Worm (Caenorhabditis elegans) whole organism, young adult: ENCODE results near the gene F21D12.2.

ENCODE experiments used
- F49E8.2 ChIP-seq: sonication (generic microtip); optimal IDR thresholded peaks from 3 replicates; lab custom pipeline; 2017; ENCODE audit warnings: missing genetic modification characterization, mild to moderate bottlenecking, missing compliant biosample characterization, antibody characterized with exemption, moderate library complexity; ENCODE audit not compliant: insufficient read depth
- F52B5.7 ChIP-seq: sonication (generic microtip); optimal IDR thresholded peaks from 2 replicates; lab custom pipeline; 2016; ENCODE audit warnings: mild to moderate bottlenecking, missing genetic modification characterization, missing compliant biosample characterization
- F57A8.1 ChIP-seq: fragments of 200-800 bp; sonication (Bioruptor generic); optimal IDR thresholded peaks from 2 replicates; lab custom pipeline; 2018; ENCODE audit warnings: mild to moderate bottlenecking, missing genetic modification characterization, moderate library complexity, missing compliant biosample characterization
- K12H6.12 ChIP-seq: fragments of 200-800 bp; sonication (Bioruptor generic); optimal IDR thresholded peaks from 2 replicates; lab custom pipeline; 2018; ENCODE audit warnings: mild to moderate bottlenecking, missing genetic modification characterization, missing compliant biosample characterization
- Y56A3A.18 ChIP-seq: fragments of 200-800 bp; sonication (Bioruptor generic); IDR thresholded peaks from 2 replicates; pipeline ENCODE4 v1.3.6; 2022; ENCODE audit warnings: missing genetic modification reagents, missing genetic modification characterization, missing compliant biosample characterization
- aptf-3 ChIP-seq: fragments of 200-800 bp; sonication (Bioruptor generic); IDR thresholded peaks from 2 replicates; pipeline ENCODE4 v1.3.6; 2022; ENCODE audit warnings: missing genetic modification characterization, missing compliant biosample characterization
- atf-7 ChIP-seq: sonication (generic microtip); optimal IDR thresholded peaks from 2 replicates; lab custom pipeline; 2017; ENCODE audit warnings: mild to moderate bottlenecking, missing genetic modification characterization, missing compliant biosample characterization
- attf-3 ChIP-seq: fragments of 200-800 bp; sonication (Bioruptor generic); conservative IDR thresholded peaks from 2 replicates; pipeline ENCODE4 v1.3.6; 2022; ENCODE audit warnings: missing genetic modification reagents, missing genetic modification characterization, missing compliant biosample characterization
- ceh-40 ChIP-seq: fragments of 200-800 bp; sonication (Bioruptor generic); IDR thresholded peaks from 2 replicates; pipeline ENCODE4 v1.3.6; 2022; ENCODE audit warnings: missing genetic modification characterization, missing compliant biosample characterization
- ceh-91 ChIP-seq: fragments of 200-800 bp; sonication (Bioruptor generic); IDR thresholded peaks from 2 replicates; pipeline ENCODE4 v1.3.6; 2022; ENCODE audit warnings: missing genetic modification reagents, missing genetic modification characterization, missing compliant biosample characterization
- die-1 ChIP-seq: sonication (generic microtip); optimal IDR thresholded peaks from 2 replicates; lab custom pipeline; 2016; ENCODE audit warnings: missing genotype, mild to moderate bottlenecking, missing genetic modification characterization, missing compliant biosample characterization
- dox-1 ChIP-seq: fragments of 200-800 bp; sonication (Bioruptor generic); IDR thresholded peaks from 2 replicates; pipeline ENCODE4 v1.3.6; 2022; ENCODE audit warnings: missing genetic modification reagents, missing genetic modification characterization, missing compliant biosample characterization
- efl-1 ChIP-seq: fragments of 150-350 bp; optimal IDR thresholded peaks from 2 replicates; lab custom pipeline; 2014; ENCODE audit warnings: missing biosample characterization, missing genetic modification reagents, missing genetic modification characterization
- egl-44 ChIP-seq: fragments of 200-800 bp; sonication (Bioruptor generic); IDR thresholded peaks from 2 replicates; pipeline ENCODE4 v1.3.6; 2022; ENCODE audit warnings: missing genetic modification reagents, missing genetic modification characterization, missing compliant biosample characterization
- egrh-3 ChIP-seq: fragments of 200-800 bp; sonication (Bioruptor generic); IDR thresholded peaks from 2 replicates; pipeline ENCODE4 v1.3.6; 2022; ENCODE audit warnings: missing genetic modification reagents, missing genetic modification characterization, missing compliant biosample characterization
- ekl-4 ChIP-seq: fragments of 200-800 bp; sonication (Bioruptor generic); IDR thresholded peaks from 2 replicates; pipeline ENCODE4 v1.3.6; 2022; ENCODE audit warnings: missing genetic modification reagents, missing genetic modification characterization, missing compliant biosample characterization
- ets-4 ChIP-seq: fragments of 200-800 bp; sonication (Bioruptor generic); optimal IDR thresholded peaks from 2 replicates; lab custom pipeline; 2018; ENCODE audit warnings: mild to moderate bottlenecking, missing genetic modification characterization, missing compliant biosample characterization
- hmg-20 ChIP-seq: fragments of 200-800 bp; sonication (Bioruptor generic); IDR thresholded peaks from 2 replicates; pipeline ENCODE4 v1.3.6; 2022; ENCODE audit warnings: missing genetic modification reagents, missing genetic modification characterization, missing compliant biosample characterization
- hrde-1 ChIP-seq: sonication (generic microtip); optimal IDR thresholded peaks from 2 replicates; lab custom pipeline; 2016; ENCODE audit warnings: missing genetic modification characterization, mild to moderate bottlenecking, missing compliant biosample characterization, moderate library complexity, missing genotype, missing genetic modification reagents, borderline replicate concordance
- let-607 ChIP-seq, 2 experiments: fragments of 200-800 bp in 1 of 2; sonication (Bioruptor generic) in 1 of 2; sonication (generic microtip) in 1 of 2; optimal IDR thresholded peaks; 2 replicates each; lab custom pipeline; 2016 to 2018; ENCODE audit warnings: mild to moderate bottlenecking in 2 of 2, missing compliant biosample characterization in 2 of 2, missing genetic modification characterization in 2 of 2, moderate library complexity in 2 of 2, missing genotype in 1 of 2
- lin-26 ChIP-seq: fragments of 200-800 bp; sonication (Bioruptor generic); IDR thresholded peaks from 2 replicates; pipeline ENCODE4 v1.3.6; 2022; ENCODE audit warnings: missing genetic modification reagents, missing genetic modification characterization, missing compliant biosample characterization
- lsl-1 ChIP-seq: fragments of 200-800 bp; sonication (Bioruptor generic); optimal IDR thresholded peaks from 2 replicates; lab custom pipeline; 2018; ENCODE audit warnings: mild to moderate bottlenecking, missing genetic modification characterization, moderate library complexity, missing compliant biosample characterization
- lsy-27 ChIP-seq: sonication (generic microtip); optimal IDR thresholded peaks from 2 replicates; lab custom pipeline; 2017; ENCODE audit warnings: missing genetic modification characterization, mild to moderate bottlenecking, missing compliant biosample characterization, antibody characterized with exemption, missing genotype, borderline replicate concordance; ENCODE audit not compliant: insufficient read depth
- madf-6 ChIP-seq: fragments of 200-800 bp; sonication (Bioruptor generic); IDR thresholded peaks from 2 replicates; pipeline ENCODE4 v1.3.6; 2022; ENCODE audit warnings: missing genetic modification reagents, missing genetic modification characterization, missing compliant biosample characterization
- mel-28 ChIP-seq: sonication (generic microtip); optimal IDR thresholded peaks from 2 replicates; lab custom pipeline; 2016; ENCODE audit warnings: borderline replicate concordance, mild to moderate bottlenecking, missing genetic modification characterization, missing compliant biosample characterization
- mes-4 ChIP-seq: sonication (generic microtip); optimal IDR thresholded peaks from 2 replicates; lab custom pipeline; 2016; ENCODE audit warnings: missing genotype, missing genetic modification characterization, missing compliant biosample characterization
- nfya-1 ChIP-seq: sonication (generic microtip); optimal IDR thresholded peaks from 2 replicates; lab custom pipeline; 2017; ENCODE audit warnings: antibody characterized with exemption, missing compliant biosample characterization, missing genetic modification characterization, borderline replicate concordance; ENCODE audit not compliant: insufficient read depth
- nfya-2 ChIP-seq: fragments of 200-800 bp; sonication (Bioruptor generic); IDR thresholded peaks from 2 replicates; pipeline ENCODE4 v1.3.6; 2022; ENCODE audit warnings: missing genetic modification reagents, missing genetic modification characterization, missing compliant biosample characterization
- nfyb-1 ChIP-seq: fragments of 200-800 bp; sonication (Bioruptor generic); IDR thresholded peaks from 2 replicates; pipeline ENCODE4 v1.3.6; 2022; ENCODE audit warnings: missing genetic modification reagents, missing genetic modification characterization, missing compliant biosample characterization
- nhr-120 ChIP-seq: fragments of 200-800 bp; sonication (Bioruptor generic); IDR thresholded peaks from 2 replicates; pipeline ENCODE4 v1.3.6; 2022; ENCODE audit warnings: missing genetic modification characterization, missing compliant biosample characterization
- rpc-1 ChIP-seq, 2 experiments: fragments of 150-350 bp in 1 of 2; sonication (generic microtip) in 1 of 2; optimal IDR thresholded peaks; 2 replicates each; lab custom pipeline; 2014 to 2018; ENCODE audit warnings: missing biosample characterization in 1 of 2, missing genetic modification characterization in 1 of 2, missing genetic modification reagents in 1 of 2, missing genotype in 1 of 2
- snpc-1.1 ChIP-seq: sonication (generic microtip); optimal IDR thresholded peaks from 2 replicates; lab custom pipeline; 2017; ENCODE audit warnings: missing genetic modification characterization, mild to moderate bottlenecking, missing compliant biosample characterization, antibody characterized with exemption, moderate library complexity, missing genotype, missing genetic modification reagents; ENCODE audit not compliant: insufficient read depth
- snpc-3.4 ChIP-seq: sonication (generic microtip); optimal IDR thresholded peaks from 2 replicates; lab custom pipeline; 2017; ENCODE audit warnings: missing genetic modification characterization, mild to moderate bottlenecking, missing compliant biosample characterization, antibody characterized with exemption, moderate library complexity, missing genotype, missing genetic modification reagents
- snpc-4 ChIP-seq, 5 experiments: fragments of 150-350 bp in 1 of 5; sonication (generic microtip) in 4 of 5; optimal IDR thresholded peaks; 2 replicates each; lab custom pipeline; 2014 to 2018; ENCODE audit warnings: missing genetic modification characterization in 5 of 5, missing biosample characterization in 3 of 5, antibody characterized with exemption in 2 of 5, mild to moderate bottlenecking in 2 of 5, missing compliant biosample characterization in 2 of 5, missing genotype in 2 of 5, moderate library complexity in 2 of 5, missing genetic modification reagents in 1 of 5
- somi-1 ChIP-seq: fragments of 200-800 bp; sonication (Bioruptor generic); optimal IDR thresholded peaks from 2 replicates; lab custom pipeline; 2018; ENCODE audit warnings: mild to moderate bottlenecking, missing genetic modification characterization, missing compliant biosample characterization
- tbx-9 ChIP-seq: sonication (generic microtip); optimal IDR thresholded peaks from 2 replicates; lab custom pipeline; 2016; ENCODE audit warnings: borderline replicate concordance, missing genetic modification characterization, inconsistent platforms, missing compliant biosample characterization
- unc-62 ChIP-seq: fragments of 150-350 bp; optimal IDR thresholded peaks from 2 replicates; lab custom pipeline; 2014; ENCODE audit warnings: missing biosample characterization, missing genetic modification reagents, missing genetic modification characterization
- xnd-1 ChIP-seq: sonication (generic microtip); optimal IDR thresholded peaks from 2 replicates; lab custom pipeline; 2016; ENCODE audit warnings: missing genotype, missing genetic modification reagents, missing genetic modification characterization, missing compliant biosample characterization
- zfh-2 ChIP-seq: fragments of 200-800 bp; sonication (Bioruptor generic); conservative IDR thresholded peaks from 2 replicates; pipeline ENCODE4 v1.3.6; 2022; ENCODE audit warnings: missing genetic modification reagents, missing genetic modification characterization, missing compliant biosample characterization
- zim-3 ChIP-seq: sonication (generic microtip); optimal IDR thresholded peaks from 2 replicates; lab custom pipeline; 2017; ENCODE audit warnings: mild to moderate bottlenecking, missing genetic modification characterization, moderate library complexity, missing compliant biosample characterization
- ztf-22 ChIP-seq: fragments of 200-800 bp; sonication (Bioruptor generic); optimal IDR thresholded peaks from 2 replicates; lab custom pipeline; 2018; ENCODE audit warnings: mild to moderate bottlenecking, missing genetic modification characterization, moderate library complexity, missing compliant biosample characterization
- ztf-3 ChIP-seq: fragments of 200-800 bp; sonication (Bioruptor generic); optimal IDR thresholded peaks from 2 replicates; lab custom pipeline; 2018; ENCODE audit warnings: mild to moderate bottlenecking, missing genetic modification characterization, missing compliant biosample characterization
- ztf-6 ChIP-seq: fragments of 200-800 bp; sonication (Bioruptor generic); IDR thresholded peaks from 2 replicates; pipeline ENCODE4 v1.3.6; 2022; ENCODE audit warnings: missing genetic modification reagents, missing genetic modification characterization, missing compliant biosample characterization

Gene F21D12.2

ce11 chrII:7325063-7325480, 7.5 kb downstream of the F21D12.2 start (continued):
- TF ChIP-seq let-607 (tag; optimal IDR thresholded peaks at IDR 0.05; lab: Kevin White, UChicago) = no peak

- TF ChIP-seq nfyb-1 (GFP tag; lab: Robert Waterston, UW) = no peak
- no peak for TF ChIP-seq efl-1 (GFP tag; lab: Kevin White, UChicago)
- TF ChIP-seq mel-28 = no peak
- no peak for TF ChIP-seq ceh-40 (GFP tag; lab: Robert Waterston, UW)
- TF ChIP-seq unc-62 (GFP tag; lab: Kevin White, UChicago) = no peak
- no peak for TF ChIP-seq nfya-2 (GFP tag; lab: Robert Waterston, UW)
- TF ChIP-seq Y56A3A.18 (GFP tag; lab: Robert Waterston, UW) = no peak
- no peak for TF ChIP-seq egl-44 (GFP tag; lab: Robert Waterston, UW)
- TF ChIP-seq ztf-6 (GFP tag; lab: Robert Waterston, UW) = no peak
- TF ChIP-seq let-607 (tag; optimal IDR thresholded peaks at IDR 0.05; lab: Kevin White, UChicago) = no peak
- TF ChIP-seq lin-26 (GFP tag; lab: Robert Waterston, UW) = no peak
- no peak for TF ChIP-seq attf-3 (GFP tag; lab: Robert Waterston, UW)
- TF ChIP-seq nfya-1 (tag; lab: Kevin White, UChicago) = no peak
- TF ChIP-seq snpc-3.4 (tag; lab: Kevin White, UChicago) = no peak
- no peak for TF ChIP-seq ztf-22
- TF ChIP-seq dox-1 (GFP tag; lab: Robert Waterston, UW) = no peak
- no peak for TF ChIP-seq lsl-1 (GFP tag; lab: Kevin White, UChicago)
- no peak for TF ChIP-seq somi-1
- TF ChIP-seq snpc-1.1 = no peak
Observed at ce11 chrII:7326199-7326598, 8.6 kb downstream of the F21D12.2 start.

ce11 chrII:7326997-7327396, 9.4 kb downstream of the F21D12.2 start:
- no peak for TF ChIP-seq hrde-1
- no peak for TF ChIP-seq somi-1
- no peak for TF ChIP-seq hmg-20 (GFP tag; lab: Robert Waterston, UW)
- no peak for TF ChIP-seq F57A8.1 (GFP tag; lab: Kevin White, UChicago)
- TF ChIP-seq rpc-1 (optimal IDR thresholded peaks at IDR 0.05; lab: Kevin White, UChicago) = no peak
- no peak for TF ChIP-seq rpc-1 (tag; optimal IDR thresholded peaks at IDR 0.05; lab: Kevin White, UChicago)
- TF ChIP-seq snpc-4 (GFP tag; optimal IDR thresholded peaks at IDR 0.05; lab: Kevin White, UChicago) = no peak
- no peak for TF ChIP-seq snpc-4 (tag; optimal IDR thresholded peaks at IDR 0.05; lab: Kevin White, UChicago)
- no peak for TF ChIP-seq F52B5.7 (tag; lab: Kevin White, UChicago)
- TF ChIP-seq Y56A3A.18 (GFP tag; lab: Robert Waterston, UW) = no peak
- TF ChIP-seq zim-3 (tag; lab: Kevin White, UChicago) = peak; percentile 18
- TF ChIP-seq egrh-3 = 0 out of 2 replicates have a peak, but pooled peaks have one; percentile 48
- peak; percentile 59 for TF ChIP-seq K12H6.12 (tag; lab: Kevin White, UChicago)
- no peak for TF ChIP-seq tbx-9 (tag; lab: Kevin White, UChicago)
- no peak for TF ChIP-seq nfya-1 (tag; lab: Kevin White, UChicago)
- TF ChIP-seq attf-3 (GFP tag; lab: Robert Waterston, UW) = no peak
- no peak for TF ChIP-seq ztf-3 (GFP tag; lab: Kevin White, UChicago)
- TF ChIP-seq ets-4 = no peak
- no peak for TF ChIP-seq atf-7 (tag; lab: Kevin White, UChicago)
- no peak for TF ChIP-seq ekl-4 (GFP tag; lab: Robert Waterston, UW)
- no peak for TF ChIP-seq ceh-91 (GFP tag; lab: Robert Waterston, UW)
- TF ChIP-seq die-1 = no peak
- peak; percentile 90 for TF ChIP-seq zfh-2 (GFP tag; lab: Robert Waterston, UW)
- no peak for TF ChIP-seq xnd-1
- no peak for TF ChIP-seq nhr-120
- TF ChIP-seq F49E8.2 (tag; lab: Kevin White, UChicago) = no peak
- no peak for TF ChIP-seq lsy-27 (tag; lab: Kevin White, UChicago)
- TF ChIP-seq aptf-3 (GFP tag; lab: Robert Waterston, UW) = no peak
- no peak for TF ChIP-seq mes-4
- TF ChIP-seq madf-6 (GFP tag; lab: Robert Waterston, UW) = no peak
